Fruit fly (Drosophila melanogaster): Measurements from ENCODE around the gene CheB93a.
A peak's percentile ranks its signal among the peaks of the same experiment; 100 is the strongest.

The CheB93a gene

DNA sequence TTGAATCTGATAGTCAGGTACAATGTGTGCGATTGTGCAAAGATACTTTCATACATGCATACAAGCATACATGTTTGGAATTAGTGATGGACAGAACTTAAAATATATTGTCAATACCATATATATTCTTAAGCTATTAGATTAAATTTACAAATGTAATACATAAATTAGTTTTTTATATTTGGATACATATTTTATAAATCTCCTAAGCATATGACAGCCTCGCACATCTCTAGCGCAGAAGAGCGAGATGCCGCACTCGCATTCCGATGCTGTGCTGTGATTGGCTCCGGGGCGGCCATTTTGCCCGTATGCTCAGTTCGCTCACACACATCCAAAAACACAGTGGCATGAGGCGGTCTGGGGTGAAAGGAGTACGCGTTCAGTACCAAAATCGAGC, 28.6 kb upstream of the CheB93a start, which contains the start of gene tin (continued):
- TF ChIP-seq abd-A (tag; optimal IDR thresholded peaks at IDR 0.05) (peak; percentile 41), Dbx (GFP tag; IDR thresholded peaks at IDR 0.05) (peak; percentile 93), pho (GFP tag; optimal IDR thresholded peaks at IDR 0.05) (no peak), Scr (GFP tag; IDR thresholded peaks at IDR 0.05; ENCODE audit: partially characterized antibody) (peak; percentile 82), nerfin-1 (tag; optimal IDR thresholded peaks at IDR 0.05) (peak; percentile 98), CG9817 (tag; optimal IDR thresholded peaks at IDR 0.05) (peak; percentile 78), ro (GFP tag; IDR thresholded peaks at IDR 0.05) (peak; percentile 92), CG17361 (GFP tag; IDR thresholded peaks at IDR 0.05) (peak; percentile 91), gsb-n (tag; optimal IDR thresholded peaks at IDR 0.05) (peak; percentile 97), E2f2 (GFP tag; IDR thresholded peaks at IDR 0.05) (peak; percentile 83), CG2875 (GFP tag; optimal IDR thresholded peaks at IDR 0.05) (peak; percentile 90), CG1024 (GFP tag; IDR thresholded peaks at IDR 0.05) (peak; percentile 90), yki (optimal IDR thresholded peaks at IDR 0.05) (no peak), HHEX (GFP tag; optimal IDR thresholded peaks at IDR 0.05) (peak; percentile 84), sisA (GFP tag; IDR thresholded peaks at IDR 0.05) (peak; percentile 84), CG5953 (GFP tag; IDR thresholded peaks at IDR 0.05) (peak; percentile 91), chinmo (GFP tag; IDR thresholded peaks at IDR 0.05; ENCODE audit: partially characterized antibody) (0 out of 4 replicates have a peak, but pooled peaks have one; percentile 73), CG15269 (tag; optimal IDR thresholded peaks at IDR 0.05) (peak; percentile 90), Myb (GFP tag; optimal IDR thresholded peaks at IDR 0.05) (no peak), tap (tag; optimal IDR thresholded peaks at IDR 0.05) (peak; percentile 94), Sox102F (GFP tag; optimal IDR thresholded peaks at IDR 0.05) (peak; percentile 93), unc-4 (GFP tag; IDR thresholded peaks at IDR 0.05; ENCODE audit: partially characterized antibody) (peak; percentile 68), Doc2 (GFP tag; IDR thresholded peaks at IDR 0.05) (no peak), CG12236 (GFP tag; optimal IDR thresholded peaks at IDR 0.05) (peak; percentile 16), CG8290 (GFP tag; optimal IDR thresholded peaks at IDR 0.05) (peak; percentile 91), CG8290 (tag; optimal IDR thresholded peaks at IDR 0.05) (peak in 1 of 2 experiments; percentile 86), CG9932 (GFP tag; IDR thresholded peaks at IDR 0.05) (peak; percentile 88), CkIIα-i1 (GFP tag; IDR thresholded peaks at IDR 0.05) (peak; percentile 80), Gsc (GFP tag; IDR thresholded peaks at IDR 0.05) (no peak), CG34224 (GFP tag; IDR thresholded peaks at IDR 0.05; ENCODE audit: partially characterized antibody) (peak; percentile 71; the same call in 2 of the 3 replicates), sens (GFP tag) (peak; percentile 95), lab (GFP tag; optimal IDR thresholded peaks at IDR 0.05) (peak; percentile 95), Meics (GFP tag; optimal IDR thresholded peaks at IDR 0.05) (peak; percentile 88), cato (GFP tag; optimal IDR thresholded peaks at IDR 0.05; ENCODE audit: borderline replicate concordance) (peak; percentile 77), Sry-β (GFP tag; optimal IDR thresholded peaks at IDR 0.05) (peak; percentile 41), HLH3B (GFP tag; IDR thresholded peaks at IDR 0.05) (peak; percentile 97), CG18011 (GFP tag; optimal IDR thresholded peaks at IDR 0.05) (peak; percentile 59), CG10274 (GFP tag; optimal IDR thresholded peaks at IDR 0.05) (peak; percentile 49), CG18476 (GFP tag; optimal IDR thresholded peaks at IDR 0.05) (peak; percentile 82), Med (GFP tag) (peak; percentile 93), luna (GFP tag; optimal IDR thresholded peaks at IDR 0.05) (no peak), CG2129 (GFP tag; IDR thresholded peaks at IDR 0.05; ENCODE audit: partially characterized antibody) (peak; percentile 66), CG1647 (GFP tag; optimal IDR thresholded peaks at IDR 0.05) (no peak), tll (GFP tag; optimal IDR thresholded peaks at IDR 0.05) (peak in 1 of 2 experiments; percentile 69), Vsx1 (GFP tag; optimal IDR thresholded peaks at IDR 0.05) (peak; percentile 82), tio (GFP tag; optimal IDR thresholded peaks at IDR 0.05) (peak; percentile 73), wek (GFP tag; optimal IDR thresholded peaks at IDR 0.05) (peak; percentile 26), CG3407 (GFP tag; optimal IDR thresholded peaks at IDR 0.05) (peak; percentile 89), exex (tag; optimal IDR thresholded peaks at IDR 0.05) (no peak), dimm (GFP tag; IDR thresholded peaks at IDR 0.05) (peak; percentile 86), Lpt (GFP tag; optimal IDR thresholded peaks at IDR 0.05) (no peak)
